Worm (Caenorhabditis elegans) whole organism, L1 larva: ENCODE measurements around the gene F49F1.2.

Source experiments
- isw-1 ChIP-seq: fragments of 200-800 bp; sonication (Bioruptor generic); IDR thresholded peaks from 2 replicates; pipeline ENCODE4 v1.3.6; 2022; ENCODE audit warnings: missing genetic modification characterization, missing compliant biosample characterization
- unc-62 ChIP-seq: fragments of 150-350 bp; optimal IDR thresholded peaks from 2 replicates; lab custom pipeline; 2014; ENCODE audit warnings: missing biosample characterization, missing genetic modification reagents, missing genetic modification characterization

ce11 chrIV:4140265-4140664 is 24.5 kb downstream of the F49F1.2 start, which contains the start of gene F49F1.18:
- no peak for TF ChIP-seq unc-62 (GFP tag; lab: Kevin White, UChicago)
- TF ChIP-seq isw-1 = no peak
